Worm (Caenorhabditis elegans): ENCODE measurements around the gene ZK795.3.

DNA sequence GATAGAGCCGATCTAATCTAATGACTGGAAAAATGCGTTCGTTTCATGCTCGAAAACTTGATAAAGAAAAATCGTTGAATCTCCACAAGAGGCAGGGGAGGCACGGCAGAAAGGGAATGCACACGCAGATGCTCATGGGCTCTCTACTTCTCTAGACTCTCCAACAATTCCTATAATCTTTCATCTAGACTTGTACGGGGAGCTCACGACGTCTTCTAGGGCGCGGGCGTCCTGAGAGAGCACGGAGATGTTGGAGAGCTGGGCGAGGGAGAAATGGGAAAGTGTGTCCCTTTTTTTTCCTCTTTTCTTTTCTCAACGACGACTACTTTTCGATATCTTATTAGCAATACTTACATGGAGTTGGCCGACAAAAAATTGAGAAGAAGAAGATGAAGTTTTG is 24.0 kb downstream of the ZK795.3 start:
- TF ChIP-seq unc-39 (tag; optimal IDR thresholded peaks at IDR 0.05) (no peak), elt-3 (tag; optimal IDR thresholded peaks at IDR 0.05) (no peak), nhr-237 (tag; optimal IDR thresholded peaks at IDR 0.05) (no peak), lin-13 (tag; optimal IDR thresholded peaks at IDR 0.05) (no peak), ces-1 (GFP tag; optimal IDR thresholded peaks at IDR 0.05) (peak; percentile 46), zip-8 (tag; optimal IDR thresholded peaks at IDR 0.05) (no peak), ztf-11 (tag; optimal IDR thresholded peaks at IDR 0.05) (no peak), drap-1 (GFP tag; optimal IDR thresholded peaks at IDR 0.05) (no peak), lin-32 (GFP tag; optimal IDR thresholded peaks at IDR 0.05) (no peak), ceh-43 (GFP tag; optimal IDR thresholded peaks at IDR 0.05) (no peak)

Data from whole organism, mixed stage, embryonic.